Worm (Caenorhabditis elegans): ENCODE data around the gene pde-4.
A peak's percentile ranks its signal among the peaks of the same experiment; 100 is the strongest.

The pde-4 gene

DNA sequence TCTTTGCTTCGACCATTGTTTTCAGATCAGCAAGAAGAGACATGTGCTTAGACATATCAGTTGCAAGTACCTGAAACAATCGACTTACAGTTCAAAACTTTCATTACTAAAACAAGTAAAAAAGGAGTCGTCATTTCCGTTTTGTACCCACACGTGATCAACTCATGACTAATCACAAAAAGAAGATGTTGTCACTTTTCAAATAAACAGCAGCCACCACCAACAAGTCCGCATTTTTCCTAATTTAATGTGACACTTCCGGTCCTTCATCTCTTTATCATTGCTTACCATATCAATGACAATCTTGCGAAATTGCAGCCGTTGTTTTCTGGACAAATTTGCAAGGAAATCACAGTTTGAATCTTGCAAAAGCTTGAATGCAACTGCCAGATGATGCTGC, 22.4 kb downstream of the pde-4 start:
- TF ChIP-seq blmp-1 (tag; optimal IDR thresholded peaks at IDR 0.05; ENCODE audit: insufficient read depth) = peak; percentile 31
- TF ChIP-seq sma-3 (GFP tag; optimal IDR thresholded peaks at IDR 0.05) = peak; percentile 79
- peak; percentile 8 for TF ChIP-seq sma-9 (GFP tag; optimal IDR thresholded peaks at IDR 0.05)
- TF ChIP-seq sma-9 (tag; optimal IDR thresholded peaks at IDR 0.05) = no peak
- TF ChIP-seq nhr-25 (tag; optimal IDR thresholded peaks at IDR 0.05) = peak; percentile 65
- TF ChIP-seq nhr-21 (tag; optimal IDR thresholded peaks at IDR 0.05) = peak; percentile 40
- TF ChIP-seq skn-1 (tag; optimal IDR thresholded peaks at IDR 0.05) = no peak
- TF ChIP-seq zag-1 (tag; optimal IDR thresholded peaks at IDR 0.05) = no peak
- no peak for TF ChIP-seq lsy-2 (tag; optimal IDR thresholded peaks at IDR 0.05)

DNA sequence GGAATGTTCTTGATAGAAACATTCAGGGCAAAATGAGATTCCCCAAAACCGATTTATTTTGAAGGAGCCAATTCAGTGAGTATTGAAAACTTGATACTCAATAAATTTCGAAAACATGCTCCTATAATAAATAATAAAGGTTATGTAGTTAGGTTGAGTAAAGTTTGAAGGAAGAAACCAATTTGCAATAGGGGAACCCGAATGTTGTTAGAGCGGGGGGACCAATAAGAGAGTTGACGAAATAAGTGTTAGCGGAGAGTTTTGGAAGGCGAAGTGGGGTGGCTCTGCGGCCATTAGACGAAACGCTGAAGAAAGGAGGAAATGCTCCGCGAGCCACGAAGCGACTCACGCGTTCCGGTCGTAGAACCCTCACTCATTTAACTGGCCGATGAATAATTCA, 26.1 kb downstream of the pde-4 start:
- TF ChIP-seq ceh-82 (tag; optimal IDR thresholded peaks at IDR 0.05) (no peak), mab-5 (tag; optimal IDR thresholded peaks at IDR 0.05) (no peak), blmp-1 (tag; optimal IDR thresholded peaks at IDR 0.05; ENCODE audit: insufficient read depth) (no peak), sem-4 (tag; optimal IDR thresholded peaks at IDR 0.05) (no peak), nhr-23 (tag; optimal IDR thresholded peaks at IDR 0.05) (no peak), sma-9 (GFP tag; optimal IDR thresholded peaks at IDR 0.05) (no peak), sma-9 (tag; optimal IDR thresholded peaks at IDR 0.05) (no peak), sma-3 (GFP tag; optimal IDR thresholded peaks at IDR 0.05) (no peak), nhr-21 (tag; optimal IDR thresholded peaks at IDR 0.05) (no peak), nhr-129 (tag; optimal IDR thresholded peaks at IDR 0.05) (no peak), lin-11 (tag; optimal IDR thresholded peaks at IDR 0.05) (no peak)

ce11 chrII:7624272-7624671, 26.8 kb downstream of the pde-4 start:
- TF ChIP-seq nhr-129 (tag; optimal IDR thresholded peaks at IDR 0.05) (no peak), skn-1 (tag; optimal IDR thresholded peaks at IDR 0.05) (no peak), nhr-11 (tag; optimal IDR thresholded peaks at IDR 0.05) (no peak), lsy-2 (tag; optimal IDR thresholded peaks at IDR 0.05) (no peak), crh-2 (tag; optimal IDR thresholded peaks at IDR 0.05) (no peak), lin-11 (tag; optimal IDR thresholded peaks at IDR 0.05) (no peak), lin-13 (GFP tag; optimal IDR thresholded peaks at IDR 0.05) (no peak), fos-1 (tag; optimal IDR thresholded peaks at IDR 0.05) (no peak), unc-39 (tag; optimal IDR thresholded peaks at IDR 0.05) (no peak), ZK546.5 (tag; optimal IDR thresholded peaks at IDR 0.05) (no peak), R02D3.7 (tag; optimal IDR thresholded peaks at IDR 0.05) (no peak), mab-5 (tag; optimal IDR thresholded peaks at IDR 0.05) (no peak), unc-55 (GFP tag; optimal IDR thresholded peaks at IDR 0.05) (no peak), mbf-1 (tag; optimal IDR thresholded peaks at IDR 0.05) (no peak), peb-1 (tag; optimal IDR thresholded peaks at IDR 0.05) (no peak), ama-1 (optimal IDR thresholded peaks at IDR 0.05) (no peak)

ce11 chrII:7623466-7623865, 27.6 kb downstream of the pde-4 start:
- TF ChIP-seq fos-1 (tag; optimal IDR thresholded peaks at IDR 0.05) = peak; percentile 43
- peak; percentile 7 for TF ChIP-seq sma-3 (GFP tag; optimal IDR thresholded peaks at IDR 0.05)
- no peak for TF ChIP-seq egl-27 (tag; optimal IDR thresholded peaks at IDR 0.05)
- TF ChIP-seq nhr-129 (tag; optimal IDR thresholded peaks at IDR 0.05) = peak; percentile 14
- no peak for TF ChIP-seq mdl-1 (tag; optimal IDR thresholded peaks at IDR 0.05)
- peak; percentile 28 for TF ChIP-seq peb-1 (tag; optimal IDR thresholded peaks at IDR 0.05)
- TF ChIP-seq sma-9 (GFP tag; optimal IDR thresholded peaks at IDR 0.05) = peak; percentile 41
- TF ChIP-seq sma-9 (tag; optimal IDR thresholded peaks at IDR 0.05) = no peak
- TF ChIP-seq F13H6.1 (tag; optimal IDR thresholded peaks at IDR 0.05) = peak; percentile 58

DNA sequence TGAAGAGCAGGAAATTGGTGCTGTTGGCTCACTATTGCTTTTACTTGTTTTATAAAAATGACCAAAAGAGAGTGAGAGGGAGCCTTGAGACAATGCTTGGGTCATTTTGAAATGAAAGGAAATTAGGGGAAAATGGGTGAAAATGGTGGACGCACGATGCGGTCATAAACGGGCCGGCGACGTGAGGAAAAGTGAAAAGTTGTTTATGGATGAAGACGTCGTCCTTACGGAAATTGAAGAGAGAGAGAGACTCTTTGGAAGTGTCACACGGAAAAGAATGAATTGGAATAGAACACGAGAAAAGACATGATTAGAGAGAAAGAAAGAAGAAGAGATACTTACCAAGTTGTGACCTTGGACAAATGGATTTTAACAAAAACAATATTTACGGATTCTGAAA, 29.5 kb downstream of the pde-4 start:
- TF ChIP-seq unc-39 (tag; optimal IDR thresholded peaks at IDR 0.05) = no peak
- no peak for TF ChIP-seq nhr-129 (tag; optimal IDR thresholded peaks at IDR 0.05)
- TF ChIP-seq dmd-4 (tag; optimal IDR thresholded peaks at IDR 0.05) = no peak
- no peak for TF ChIP-seq ZK546.5 (tag; optimal IDR thresholded peaks at IDR 0.05)
- TF ChIP-seq skn-1 (tag; optimal IDR thresholded peaks at IDR 0.05) = no peak
- TF ChIP-seq peb-1 (tag; optimal IDR thresholded peaks at IDR 0.05) = no peak
- TF ChIP-seq nhr-23 (tag; optimal IDR thresholded peaks at IDR 0.05) = no peak
- peak; percentile 44 for TF ChIP-seq blmp-1 (tag; optimal IDR thresholded peaks at IDR 0.05; ENCODE audit: insufficient read depth)
- TF ChIP-seq nhr-25 (tag; optimal IDR thresholded peaks at IDR 0.05) = peak; percentile 17
- no peak for TF ChIP-seq aly-2 (tag; optimal IDR thresholded peaks at IDR 0.05)
- TF ChIP-seq ztf-11 (tag; optimal IDR thresholded peaks at IDR 0.05) = no peak
- TF ChIP-seq nhr-6 (tag; optimal IDR thresholded peaks at IDR 0.05) = no peak
- no peak for TF ChIP-seq ama-1 (optimal IDR thresholded peaks at IDR 0.05)
- no peak for TF ChIP-seq zag-1 (tag; optimal IDR thresholded peaks at IDR 0.05)
- peak; percentile 9 for TF ChIP-seq sem-4 (tag; optimal IDR thresholded peaks at IDR 0.05)
- peak in 1 of 2 experiments; percentile 26 for TF ChIP-seq lsy-2 (tag; optimal IDR thresholded peaks at IDR 0.05)

Measured in whole organism, L2 larva.